Fruit fly (Drosophila melanogaster) whole organism: ENCODE results near the gene danr.

Experiments used
- CG8478 ChIP-seq: fragments of >200 bp; optimal IDR thresholded peaks from 2 replicates; lab custom pipeline; 2018; ENCODE audit warnings: inconsistent platforms
- Dll ChIP-seq: fragments of >200 bp; optimal IDR thresholded peaks from 2 replicates; lab custom pipeline; 2017
- psq ChIP-seq: fragments of >200 bp; optimal IDR thresholded peaks from 2 replicates; lab custom pipeline; 2017

dm6 chr3R:25097486-25097885, 40.4 kb upstream of the danr start, which contains the start of the genes CG33095 and CG33096:
- TF ChIP-seq Dll (lab: Kevin White, UChicago), result no peak
- no peak for TF ChIP-seq CG8478 (lab: Kevin White, UChicago)
- TF ChIP-seq psq (lab: Kevin White, UChicago), result no peak
